Fruit fly (Drosophila melanogaster) whole organism, embryonic: Measurements from ENCODE around the gene Cyp4ac2.

Experiments used
- ATbp ChIP-seq: fragments of 200-800 bp; sonication (Bioruptor generic); optimal IDR thresholded peaks from 2 replicates; lab custom pipeline; 2017; ENCODE audit warnings: missing biosample characterization, mild to moderate bottlenecking, missing genetic modification characterization, missing genetic modification reagents
- Blimp-1 ChIP-seq: fragments of 200-800 bp; sonication (Bioruptor generic); optimal IDR thresholded peaks from 3 replicates; lab custom pipeline; 2018; ENCODE audit warnings: missing biosample characterization, missing genetic modification characterization, mild to moderate bottlenecking, moderate library complexity, missing genetic modification reagents
- CG10209 ChIP-seq: fragments of 200-800 bp; sonication (Bioruptor generic); optimal IDR thresholded peaks from 3 replicates; lab custom pipeline; 2017; ENCODE audit warnings: missing biosample characterization, mild to moderate bottlenecking, missing genetic modification characterization, missing genetic modification reagents
- CG10321 ChIP-seq: fragments of 200-800 bp; sonication (Bioruptor generic); IDR thresholded peaks from 2 replicates; pipeline ENCODE4 v1.3.6; 2022; ENCODE audit warnings: missing biosample characterization, missing genetic modification characterization
- CG10654 ChIP-seq: fragments of 200-800 bp; sonication (Bioruptor generic); optimal IDR thresholded peaks from 2 replicates; lab custom pipeline; 2016; ENCODE audit warnings: missing biosample characterization, missing genetic modification characterization
- CG10979 ChIP-seq: fragments of 200-800 bp; sonication (Bioruptor generic); optimal IDR thresholded peaks from 2 replicates; lab custom pipeline; 2018; ENCODE audit warnings: missing biosample characterization, mild to moderate bottlenecking, missing genetic modification characterization, moderate library complexity
- CG13624 ChIP-seq: fragments of 200-800 bp; sonication (Bioruptor generic); optimal IDR thresholded peaks from 2 replicates; lab custom pipeline; 2016; ENCODE audit warnings: missing biosample characterization, missing genetic modification characterization
- CG1603 ChIP-seq: fragments of 200-800 bp; sonication (Bioruptor generic); optimal IDR thresholded peaks from 2 replicates; lab custom pipeline; 2019; ENCODE audit warnings: missing biosample characterization, mild to moderate bottlenecking, missing genetic modification characterization, moderate library complexity
- CG1792 ChIP-seq: fragments of 200-800 bp; sonication (Bioruptor generic); optimal IDR thresholded peaks from 2 replicates; lab custom pipeline; 2016; ENCODE audit warnings: missing biosample characterization, missing genetic modification characterization
- CG2889 ChIP-seq: fragments of 200-800 bp; sonication (Bioruptor generic); IDR thresholded peaks from 3 replicates; pipeline ENCODE4 v1.3.6; 2022; ENCODE audit warnings: missing biosample characterization, missing genetic modification characterization
- CG3407 ChIP-seq: fragments of 200-800 bp; sonication (Bioruptor generic); optimal IDR thresholded peaks from 2 replicates; lab custom pipeline; 2018; ENCODE audit warnings: missing biosample characterization, mild to moderate bottlenecking, missing genetic modification characterization
- CG4730 ChIP-seq: fragments of 200-800 bp; sonication (Bioruptor generic); IDR thresholded peaks from 2 replicates; pipeline ENCODE4 v1.3.6; 2022; ENCODE audit warnings: missing biosample characterization, missing genetic modification characterization
- CG8924 ChIP-seq: fragments of 200-800 bp; optimal IDR thresholded peaks from 3 replicates; lab custom pipeline; 2019; ENCODE audit warnings: missing biosample characterization, mild to moderate bottlenecking, missing genetic modification characterization, moderate library complexity
- CrebB ChIP-seq: fragments of 200-800 bp; sonication (Bioruptor generic); optimal IDR thresholded peaks from 3 replicates; lab custom pipeline; 2018; ENCODE audit warnings: missing biosample characterization, mild to moderate bottlenecking, missing genetic modification characterization
- Dip2 ChIP-seq: fragments of 200-800 bp; sonication (Bioruptor generic); IDR thresholded peaks from 2 replicates; pipeline ENCODE4 v1.3.6; 2022; ENCODE audit warnings: missing biosample characterization, missing genetic modification characterization
- E2f1 ChIP-seq: fragments of 200-800 bp; sonication (Bioruptor generic); IDR thresholded peaks from 2 replicates; pipeline ENCODE4 v1.3.6; 2022; ENCODE audit warnings: missing biosample characterization, missing genetic modification characterization
- E2f2 ChIP-seq: fragments of 200-800 bp; sonication (Bioruptor generic); IDR thresholded peaks from 2 replicates; pipeline ENCODE4 v1.3.6; 2022; ENCODE audit warnings: missing biosample characterization, missing genetic modification characterization
- Eip74EF ChIP-seq, 2 experiments: fragments of 200-800 bp in 1 of 2; fragments of >200 bp in 1 of 2; sonication (Bioruptor generic) in 1 of 2; optimal IDR thresholded peaks; 2 replicates each; lab custom pipeline; 2017 to 2019; ENCODE audit warnings: missing biosample characterization in 2 of 2, missing genetic modification characterization in 2 of 2, mild to moderate bottlenecking in 1 of 2, moderate library complexity in 1 of 2
- Ets65A ChIP-seq: fragments of 200-800 bp; sonication (Bioruptor generic); peaks from one replicate; lab custom pipeline; 2016; ENCODE audit warnings: missing biosample characterization, missing genetic modification characterization
- Fer3 ChIP-seq: fragments of 200-800 bp; sonication (Bioruptor generic); optimal IDR thresholded peaks from 2 replicates; lab custom pipeline; 2018; ENCODE audit warnings: missing biosample characterization, mild to moderate bottlenecking, missing genetic modification characterization, moderate library complexity
- H15 ChIP-seq: fragments of 200-800 bp; sonication (Bioruptor generic); IDR thresholded peaks from 3 replicates; pipeline ENCODE4 v1.3.6; 2022; ENCODE audit warnings: missing biosample characterization, missing genetic modification characterization
- HHEX ChIP-seq: fragments of 200-800 bp; sonication (Bioruptor generic); optimal IDR thresholded peaks from 3 replicates; lab custom pipeline; 2017; ENCODE audit warnings: missing biosample characterization, mild to moderate bottlenecking, missing genetic modification characterization, missing genetic modification reagents
- Hey ChIP-seq: fragments of 200-800 bp; sonication (Bioruptor generic); optimal IDR thresholded peaks from 3 replicates; lab custom pipeline; 2018; ENCODE audit warnings: missing biosample characterization, mild to moderate bottlenecking, missing genetic modification characterization
- Hr51 ChIP-seq, 2 experiments: fragments of 200-800 bp; sonication (Bioruptor generic); optimal IDR thresholded peaks; 2 replicates in 1 of 2; 3 replicates in 1 of 2; lab custom pipeline; 2016 to 2018; ENCODE audit warnings: missing biosample characterization in 2 of 2, missing genetic modification characterization in 2 of 2, mild to moderate bottlenecking in 1 of 2, moderate library complexity in 1 of 2
- Med ChIP-seq: fragments of 200-800 bp; sonication (Bioruptor generic); peaks from one replicate; lab custom pipeline; 2016; ENCODE audit warnings: missing biosample characterization, missing genetic modification characterization, mild to moderate bottlenecking, inconsistent platforms, moderate library complexity
- Myb ChIP-seq: fragments of 200-800 bp; sonication (Bioruptor generic); optimal IDR thresholded peaks from 2 replicates; lab custom pipeline; 2016; ENCODE audit warnings: missing biosample characterization, missing genetic modification characterization
- NC2α ChIP-seq: fragments of 200-800 bp; sonication (Bioruptor generic); optimal IDR thresholded peaks from 2 replicates; lab custom pipeline; 2016; ENCODE audit warnings: missing biosample characterization, missing genetic modification characterization
- NK7.1 ChIP-seq: fragments of 200-800 bp; sonication (Bioruptor generic); optimal IDR thresholded peaks from 3 replicates; lab custom pipeline; 2016; ENCODE audit warnings: missing biosample characterization, missing genetic modification characterization
- Pdp1 ChIP-seq, 2 experiments: fragments of 200-800 bp; sonication (Bioruptor generic); optimal IDR thresholded peaks; 3 replicates each; lab custom pipeline; 2016; ENCODE audit warnings: missing biosample characterization in 2 of 2, missing genetic modification characterization in 2 of 2, mild to moderate bottlenecking in 1 of 2, moderate library complexity in 1 of 2
- Ssrp ChIP-seq: fragments of 200-800 bp; sonication (Bioruptor generic); optimal IDR thresholded peaks from 2 replicates; lab custom pipeline; 2018; ENCODE audit warnings: missing biosample characterization, mild to moderate bottlenecking, missing genetic modification characterization, moderate library complexity
- Usf ChIP-seq: fragments of 200-800 bp; sonication (Bioruptor generic); optimal IDR thresholded peaks from 2 replicates; lab custom pipeline; 2017; ENCODE audit warnings: missing genotype, missing biosample characterization, missing genetic modification characterization
- al ChIP-seq: fragments of 200-800 bp; sonication (Bioruptor generic); IDR thresholded peaks from 2 replicates; pipeline ENCODE4 v1.3.6; 2022; ENCODE audit warnings: missing biosample characterization, missing genetic modification characterization
- bowl ChIP-seq: fragments of 200-800 bp; sonication (Bioruptor generic); IDR thresholded peaks from 2 replicates; pipeline ENCODE4 v1.3.6; 2022; ENCODE audit warnings: missing biosample characterization, missing genetic modification characterization
- cwo ChIP-seq: fragments of 200-800 bp; sonication (Bioruptor generic); optimal IDR thresholded peaks from 3 replicates; lab custom pipeline; 2017; ENCODE audit warnings: missing biosample characterization, missing genetic modification characterization, mild to moderate bottlenecking, moderate library complexity, missing genetic modification reagents
- dati ChIP-seq: fragments of 200-800 bp; sonication (Bioruptor generic); IDR thresholded peaks from 2 replicates; pipeline ENCODE4 v1.3.6; 2022; ENCODE audit warnings: missing biosample characterization, missing genetic modification characterization
- dimm ChIP-seq: fragments of 200-800 bp; sonication (Bioruptor generic); IDR thresholded peaks from 2 replicates; pipeline ENCODE4 v1.3.6; 2022; ENCODE audit warnings: missing biosample characterization, missing genetic modification characterization
- eyg ChIP-seq: fragments of 200-800 bp; sonication (Bioruptor generic); optimal IDR thresholded peaks from 3 replicates; lab custom pipeline; 2016; ENCODE audit warnings: missing biosample characterization, missing genetic modification characterization
- fu2 ChIP-seq: fragments of 200-800 bp; sonication (Bioruptor generic); optimal IDR thresholded peaks from 2 replicates; lab custom pipeline; 2016; ENCODE audit warnings: missing biosample characterization, missing genetic modification characterization
- gem ChIP-seq: fragments of 200-800 bp; sonication (Bioruptor generic); optimal IDR thresholded peaks from 2 replicates; lab custom pipeline; 2019; ENCODE audit warnings: missing biosample characterization, mild to moderate bottlenecking, missing genetic modification characterization, moderate library complexity
- kah ChIP-seq: fragments of 200-800 bp; sonication (Bioruptor generic); optimal IDR thresholded peaks from 2 replicates; lab custom pipeline; 2018; ENCODE audit warnings: missing biosample characterization, mild to moderate bottlenecking, missing genetic modification characterization
- ken ChIP-seq: fragments of 200-800 bp; sonication (Bioruptor generic); IDR thresholded peaks from 3 replicates; pipeline ENCODE4 v1.3.6; 2022; ENCODE audit warnings: missing biosample characterization, missing genetic modification characterization
- kni ChIP-seq: fragments of 200-800 bp; sonication (Bioruptor generic); optimal IDR thresholded peaks from 3 replicates; lab custom pipeline; 2017; ENCODE audit warnings: mild to moderate bottlenecking, missing biosample characterization, missing genetic modification reagents, missing genetic modification characterization
- oc ChIP-seq: fragments of 200-800 bp; sonication (Bioruptor generic); optimal IDR thresholded peaks from 2 replicates; lab custom pipeline; 2018; ENCODE audit warnings: missing biosample characterization, mild to moderate bottlenecking, missing genetic modification characterization, moderate library complexity
- odd ChIP-seq: fragments of 200-800 bp; sonication (Bioruptor generic); optimal IDR thresholded peaks from 2 replicates; lab custom pipeline; 2017; ENCODE audit warnings: missing biosample characterization, mild to moderate bottlenecking, missing genetic modification characterization
- peb ChIP-seq: fragments of 200-800 bp; sonication (Bioruptor generic); IDR thresholded peaks from 2 replicates; pipeline ENCODE4 v1.3.6; 2022; ENCODE audit warnings: missing biosample characterization, missing genetic modification characterization
- slbo ChIP-seq: fragments of 200-800 bp; sonication (Bioruptor generic); IDR thresholded peaks from 2 replicates; pipeline ENCODE4 v1.3.6; 2022; ENCODE audit warnings: missing biosample characterization, missing genetic modification characterization
- trem ChIP-seq: fragments of 200-800 bp; optimal IDR thresholded peaks from 3 replicates; lab custom pipeline; 2019; ENCODE audit warnings: missing biosample characterization, mild to moderate bottlenecking, missing genetic modification characterization, moderate library complexity
- twi ChIP-seq: fragments of 200-800 bp; optimal IDR thresholded peaks from 2 replicates; lab custom pipeline; 2019; ENCODE audit warnings: missing biosample characterization, mild to moderate bottlenecking, missing genetic modification characterization, moderate library complexity

Gene Cyp4ac2

dm6 chr2L:5232175-5232574 is 34.0 kb upstream of the Cyp4ac2 start:
- no peak for TF ChIP-seq peb (GFP tag; lab: Robert Waterston, UW)
- no peak for TF ChIP-seq Eip74EF (GFP tag; optimal IDR thresholded peaks at IDR 0.05; lab: Kevin White, UChicago)
- TF ChIP-seq CrebB (tag; lab: Kevin White, UChicago): no peak
- no peak for TF ChIP-seq HHEX
- peak; percentile 72 for TF ChIP-seq twi (tag; lab: Kevin White, UChicago)
- 0 out of 3 replicates have a peak, but pooled peaks have one; percentile 11 for TF ChIP-seq H15
- peak; percentile 72 for TF ChIP-seq Med
- TF ChIP-seq CG1792 (GFP tag; lab: Kevin White, UChicago): no peak
- TF ChIP-seq, all 482 proteins: peak for 3

dm6 chr2L:5232967-5233909 is 33.0 kb upstream of the Cyp4ac2 start:
- TF ChIP-seq Dip2 (GFP tag; lab: Robert Waterston, UW): no peak
- TF ChIP-seq Hr51 (GFP tag; optimal IDR thresholded peaks at IDR 0.05; lab: Kevin White, UChicago): no peak
- no peak for TF ChIP-seq Ets65A (GFP tag; lab: Kevin White, UChicago)
- no peak for TF ChIP-seq eyg (GFP tag; lab: Kevin White, UChicago)
- peak; percentile 44 for TF ChIP-seq kni (GFP tag; lab: Kevin White, UChicago)
- no peak for TF ChIP-seq NK7.1 (GFP tag; lab: Kevin White, UChicago)
- TF ChIP-seq fu2: no peak
- no peak for TF ChIP-seq CG10979
- peak; percentile 66 for TF ChIP-seq cwo (GFP tag; lab: Kevin White, UChicago)
- peak; percentile 23 for TF ChIP-seq ATbp
- TF ChIP-seq NC2α (GFP tag; lab: Kevin White, UChicago): no peak
- TF ChIP-seq CG10654 (GFP tag; lab: Kevin White, UChicago): no peak
- TF ChIP-seq CG13624 (GFP tag; lab: Kevin White, UChicago): no peak
- no peak for TF ChIP-seq CG3407 (GFP tag; lab: Kevin White, UChicago)
- no peak for TF ChIP-seq trem (tag; lab: Kevin White, UChicago)
- TF ChIP-seq al (GFP tag; lab: Robert Waterston, UW): no peak
- TF ChIP-seq odd (GFP tag; lab: Kevin White, UChicago): peak; percentile 46
- TF ChIP-seq CG10209: no peak
- no peak for TF ChIP-seq CG1603 (tag; lab: Kevin White, UChicago)
- no peak for TF ChIP-seq CG4730 (GFP tag; lab: Robert Waterston, UW)
- no peak for TF ChIP-seq Pdp1 (GFP tag; optimal IDR thresholded peaks at IDR 0.05; lab: Kevin White, UChicago)
- TF ChIP-seq CG8924 (tag; lab: Kevin White, UChicago): no peak
- 0 out of 2 replicates have a peak, but pooled peaks have one; percentile 14 for TF ChIP-seq E2f2
- TF ChIP-seq gem (tag; lab: Kevin White, UChicago): peak; percentile 4
- no peak for TF ChIP-seq Myb (GFP tag; lab: Kevin White, UChicago)
- TF ChIP-seq ken (GFP tag; lab: Robert Waterston, UW): no peak
- no peak for TF ChIP-seq Blimp-1
- no peak for TF ChIP-seq slbo (GFP tag; lab: Robert Waterston, UW)
- no peak for TF ChIP-seq bowl (GFP tag; lab: Robert Waterston, UW)
- TF ChIP-seq CG2889 (GFP tag; lab: Robert Waterston, UW): no peak
- TF ChIP-seq E2f1 (GFP tag; lab: Robert Waterston, UW): no peak
- TF ChIP-seq Fer3 (tag; lab: Kevin White, UChicago): no peak
- peak; percentile 82 for TF ChIP-seq Hey (tag; lab: Kevin White, UChicago)
- no peak for TF ChIP-seq Usf (GFP tag; lab: Kevin White, UChicago)
- no peak for TF ChIP-seq Ssrp (tag; lab: Kevin White, UChicago)
- no peak for TF ChIP-seq kah
- TF ChIP-seq dimm (GFP tag; lab: Robert Waterston, UW): no peak
- TF ChIP-seq dati (GFP tag; lab: Robert Waterston, UW): no peak
- TF ChIP-seq CG10321: no peak
- no peak for TF ChIP-seq oc (tag; lab: Kevin White, UChicago)
